Worm (Caenorhabditis elegans): ENCODE measurements around the gene ZK355.3.

Gene ZK355.3

ce11 chrII:2976597-2976996 lies 49.2 kb upstream of the ZK355.3 start, which contains the start of gene nhr-88 (continued):
- TF ChIP-seq nhr-28 (tag; optimal IDR thresholded peaks at IDR 0.05) (no peak), Y5F2A.4 (GFP tag; optimal IDR thresholded peaks at IDR 0.05) (no peak), zfp-2 (tag; optimal IDR thresholded peaks at IDR 0.05) (no peak), F10B5.3 (tag; optimal IDR thresholded peaks at IDR 0.05) (no peak), unc-130 (GFP tag; optimal IDR thresholded peaks at IDR 0.05) (no peak), spr-3 (GFP tag; optimal IDR thresholded peaks at IDR 0.05) (peak; percentile 8), lin-38 (GFP tag; IDR thresholded peaks at IDR 0.05) (no peak), lim-7 (GFP tag; IDR thresholded peaks at IDR 0.05) (no peak), lin-39 (tag; optimal IDR thresholded peaks at IDR 0.05) (no peak), mep-1 (tag; optimal IDR thresholded peaks at IDR 0.05) (peak; percentile 45), unc-62 (GFP tag; optimal IDR thresholded peaks at IDR 0.05 in 1 of 2) (peak in 1 of 2 experiments; percentile 43), unc-62 (tag; optimal IDR thresholded peaks at IDR 0.05) (no peak), mxl-3 (GFP tag; optimal IDR thresholded peaks at IDR 0.05) (no peak), pha-4 (GFP tag; IDR thresholded peaks at IDR 0.05) (no peak), pha-4 (tag; optimal IDR thresholded peaks at IDR 0.05) (no peak), F37D6.2 (tag; optimal IDR thresholded peaks at IDR 0.05) (no peak), mes-2 (tag; optimal IDR thresholded peaks at IDR 0.05; ENCODE audit: poor library complexity, severe bottlenecking) (no peak), tra-1 (GFP tag; IDR thresholded peaks at IDR 0.05) (no peak), Y48G9A.11 (GFP tag; IDR thresholded peaks at IDR 0.05) (no peak), nhr-10 (tag; optimal IDR thresholded peaks at IDR 0.05) (no peak), dmd-8 (GFP tag; IDR thresholded peaks at IDR 0.05) (no peak), gei-8 (GFP tag; optimal IDR thresholded peaks at IDR 0.05) (no peak), ZK337.2 (GFP tag; IDR thresholded peaks at IDR 0.05) (no peak), lin-13 (GFP tag; optimal IDR thresholded peaks at IDR 0.05) (no peak)

DNA sequence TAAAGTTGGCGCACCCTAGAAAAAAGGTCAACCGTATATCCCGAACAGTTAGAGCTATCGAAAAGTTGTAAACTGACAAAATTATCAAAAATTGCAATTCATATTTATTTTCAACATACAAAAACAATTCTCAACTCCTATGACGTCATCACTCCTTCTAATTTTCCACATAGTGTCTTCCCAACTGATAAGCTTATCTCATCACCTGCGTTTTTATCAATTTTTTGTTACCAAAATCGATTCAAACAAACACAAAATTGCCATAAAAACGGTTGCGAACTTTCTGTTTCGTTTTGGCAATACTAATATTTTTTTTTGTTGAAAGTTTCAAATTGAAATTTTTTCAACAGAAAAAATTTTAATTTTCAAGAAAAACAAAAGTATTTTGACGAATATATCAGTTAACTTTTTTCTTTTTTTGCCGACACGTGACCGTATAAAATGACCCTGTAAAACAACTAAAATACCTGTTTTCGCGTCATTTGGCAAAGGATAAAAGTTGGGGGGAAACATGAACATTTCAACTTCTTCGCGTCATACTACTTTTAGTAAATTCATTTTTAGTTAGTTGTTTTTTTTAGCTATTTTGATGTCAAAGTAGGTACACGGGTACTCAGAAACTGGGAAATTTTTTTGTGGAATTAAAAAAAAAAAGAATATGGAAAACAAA lies 48.3 kb upstream of the ZK355.3 start:
- TF ChIP-seq lsy-2 (tag; optimal IDR thresholded peaks at IDR 0.05) (peak in 1 of 2 experiments; percentile 4), nhr-28 (tag; optimal IDR thresholded peaks at IDR 0.05) (peak; percentile 70), sdz-12 (GFP tag; optimal IDR thresholded peaks at IDR 0.05) (no peak), lin-13 (GFP tag; optimal IDR thresholded peaks at IDR 0.05) (peak; percentile 2), ces-1 (GFP tag; optimal IDR thresholded peaks at IDR 0.05) (no peak), Y48G9A.11 (GFP tag; IDR thresholded peaks at IDR 0.05) (no peak), tra-1 (GFP tag; IDR thresholded peaks at IDR 0.05) (no peak), mep-1 (tag; optimal IDR thresholded peaks at IDR 0.05) (peak; percentile 37), hlh-11 (tag; optimal IDR thresholded peaks at IDR 0.05) (peak; percentile 77), skn-1 (tag; optimal IDR thresholded peaks at IDR 0.05) (no peak), nhr-77 (tag; optimal IDR thresholded peaks at IDR 0.05) (peak; percentile 65), daf-16 (GFP tag; optimal IDR thresholded peaks at IDR 0.05) (no peak), daf-16 (tag; optimal IDR thresholded peaks at IDR 0.05) (peak; percentile 84), lin-1 (GFP tag; IDR thresholded peaks at IDR 0.05) (0 out of 2 replicates have a peak, but pooled peaks have one; percentile 38), mdl-1 (tag; optimal IDR thresholded peaks at IDR 0.05) (peak in 1 of 2 experiments; percentile 12), daf-12 (tag; optimal IDR thresholded peaks at IDR 0.05) (no peak), aly-2 (tag; optimal IDR thresholded peaks at IDR 0.05) (no peak), mxl-3 (GFP tag; optimal IDR thresholded peaks at IDR 0.05) (peak; percentile 2), ceh-82 (tag; optimal IDR thresholded peaks at IDR 0.05) (no peak), php-3 (GFP tag; IDR thresholded peaks at IDR 0.05) (peak; percentile 39; the same call in 1 of the 2 replicates), pqm-1 (tag; optimal IDR thresholded peaks at IDR 0.05) (peak; percentile 89), mes-2 (tag; optimal IDR thresholded peaks at IDR 0.05; ENCODE audit: poor library complexity, severe bottlenecking) (peak; percentile 26), dmd-6 (GFP tag; IDR thresholded peaks at IDR 0.05) (peak; percentile 89), nhr-10 (tag; optimal IDR thresholded peaks at IDR 0.05) (no peak), snpc-1.2 (GFP tag; IDR thresholded peaks at IDR 0.05) (no peak), aha-1 (tag) (peak; percentile 38), T20F7.1 (GFP tag; optimal IDR thresholded peaks at IDR 0.05) (peak; percentile 14), dpl-1 (GFP tag; optimal IDR thresholded peaks at IDR 0.05) (peak; percentile 3), dve-1 (tag; optimal IDR thresholded peaks at IDR 0.05; ENCODE audit: insufficient read depth) (peak; percentile 84), zag-1 (tag; optimal IDR thresholded peaks at IDR 0.05) (no peak), rbr-2 (tag; optimal IDR thresholded peaks at IDR 0.05) (no peak), lir-3 (tag; optimal IDR thresholded peaks at IDR 0.05) (no peak), hlh-30 (tag; optimal IDR thresholded peaks at IDR 0.05; ENCODE audit: insufficient read depth) (peak; percentile 18)
